Worm (Caenorhabditis elegans) whole organism, L3 larva: Measurements from ENCODE around the gene mrps-7.

Source experiments
- R02D3.7 ChIP-seq: fragments of 150-350 bp; optimal IDR thresholded peaks from 2 replicates; lab custom pipeline; 2014; ENCODE audit warnings: missing biosample characterization, missing genetic modification characterization
- ZK546.5 ChIP-seq: sonication (generic microtip); optimal IDR thresholded peaks from 2 replicates; lab custom pipeline; 2017; ENCODE audit warnings: missing biosample characterization, missing genetic modification characterization
- nhr-11 ChIP-seq: fragments of 150-350 bp; optimal IDR thresholded peaks from 2 replicates; lab custom pipeline; 2014; ENCODE audit warnings: missing biosample characterization, missing genetic modification characterization
- nhr-28 ChIP-seq: fragments of 150-350 bp; optimal IDR thresholded peaks from 2 replicates; lab custom pipeline; 2014; ENCODE audit warnings: missing biosample characterization, missing genetic modification characterization
- unc-62 ChIP-seq: fragments of 150-350 bp; sonication (generic microtip); optimal IDR thresholded peaks from 4 replicates; lab custom pipeline; 2014; ENCODE audit warnings: missing biosample characterization, missing genetic modification reagents, missing genetic modification characterization
- zag-1 ChIP-seq: fragments of 150-350 bp; optimal IDR thresholded peaks from 2 replicates; lab custom pipeline; 2014; ENCODE audit warnings: missing biosample characterization, missing genetic modification characterization
- ztf-11 ChIP-seq: fragments of 150-350 bp; optimal IDR thresholded peaks from 2 replicates; lab custom pipeline; 2014; ENCODE audit warnings: missing biosample characterization, missing genetic modification characterization

DNA sequence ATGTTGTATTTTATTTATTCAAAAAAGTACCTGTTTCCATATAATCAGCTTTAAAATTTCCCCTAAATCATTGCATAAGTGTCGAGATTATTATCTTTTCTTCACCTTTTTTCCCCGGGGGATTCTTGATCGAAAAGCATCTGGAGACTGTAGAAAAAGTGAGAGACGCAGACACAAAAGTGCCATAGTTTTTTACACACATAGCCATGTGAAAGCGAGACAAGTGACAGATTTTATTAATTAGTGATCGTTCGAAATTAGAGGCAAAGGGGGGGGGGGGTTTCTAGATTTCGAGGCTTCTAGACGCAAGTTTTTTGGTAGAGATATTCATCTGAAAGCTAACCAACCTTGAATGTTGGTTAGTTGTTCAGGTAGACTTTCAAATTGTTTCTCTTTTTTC lies 38.3 kb downstream of the mrps-7 start:
- TF ChIP-seq ztf-11 (tag; lab: Kevin White, UChicago) (no peak), unc-62 (GFP tag; lab: Kevin White, UChicago) (no peak), nhr-11 (tag; lab: Kevin White, UChicago) (no peak), zag-1 (no peak), nhr-28 (tag; lab: Kevin White, UChicago) (no peak), ZK546.5 (tag; lab: Kevin White, UChicago) (no peak), R02D3.7 (tag; lab: Kevin White, UChicago) (no peak)
